Fruit fly (Drosophila melanogaster): ENCODE measurements around the gene CG32485.

The CG32485 gene

dm6 chr3L:3090581-3091345 lies 40.6 kb downstream of the CG32485 start (continued):
- peak in 1 of 3 experiments; percentile 81 for TF ChIP-seq Stat92E (GFP tag; optimal IDR thresholded peaks at IDR 0.05)
- TF ChIP-seq CG10366 (GFP tag; IDR thresholded peaks at IDR 0.05), result peak; percentile 41; the same call in 1 of the 2 replicates
- TF ChIP-seq CG11696 (GFP tag; IDR thresholded peaks at IDR 0.05), result no peak
- no peak for TF ChIP-seq Chrac-16 (GFP tag; optimal IDR thresholded peaks at IDR 0.05)
- no peak for TF ChIP-seq CG12942 (GFP tag; optimal IDR thresholded peaks at IDR 0.05)
- peak; percentile 25; the same call in 1 of the 2 replicates for TF ChIP-seq CG32772 (GFP tag; IDR thresholded peaks at IDR 0.05)
- no peak for TF ChIP-seq fu2 (GFP tag; optimal IDR thresholded peaks at IDR 0.05)
- TF ChIP-seq CG31388 (GFP tag; optimal IDR thresholded peaks at IDR 0.05), result no peak
- no peak for TF ChIP-seq fd102C (GFP tag; optimal IDR thresholded peaks at IDR 0.05)
- no peak for TF ChIP-seq H15 (GFP tag; IDR thresholded peaks at IDR 0.05)
- TF ChIP-seq CG16815 (GFP tag; optimal IDR thresholded peaks at IDR 0.05), result no peak
- no peak for TF ChIP-seq Hr39 (optimal IDR thresholded peaks at IDR 0.05)
- TF ChIP-seq CG17612 (GFP tag; IDR thresholded peaks at IDR 0.05), result no peak
- TF ChIP-seq crol (GFP tag; IDR thresholded peaks at IDR 0.05), result 0 out of 2 replicates have a peak, but pooled peaks have one; percentile 32
- no peak for TF ChIP-seq Optix (GFP tag; IDR thresholded peaks at IDR 0.05)
- TF ChIP-seq br (optimal IDR thresholded peaks at IDR 0.05), result no peak
- no peak for TF ChIP-seq crp (GFP tag; optimal IDR thresholded peaks at IDR 0.05)
- peak; percentile 81 for TF ChIP-seq CG15601 (tag; optimal IDR thresholded peaks at IDR 0.05)
- no peak for TF ChIP-seq Aef1 (GFP tag; IDR thresholded peaks at IDR 0.05)
- TF ChIP-seq Doc3 (GFP tag; IDR thresholded peaks at IDR 0.05; ENCODE audit: partially characterized antibody), result no peak
- no peak for TF ChIP-seq ab (GFP tag; optimal IDR thresholded peaks at IDR 0.05)
- peak; percentile 13 for TF ChIP-seq CG4328 (GFP tag; optimal IDR thresholded peaks at IDR 0.05)
- no peak for TF ChIP-seq Lim3 (GFP tag; IDR thresholded peaks at IDR 0.05)
- no peak for TF ChIP-seq oc (tag; optimal IDR thresholded peaks at IDR 0.05)
- no peak for TF ChIP-seq CG9609 (GFP tag; optimal IDR thresholded peaks at IDR 0.05)
- peak; percentile 29 for TF ChIP-seq CG30403 (GFP tag; optimal IDR thresholded peaks at IDR 0.05)
- TF ChIP-seq CG14441 (GFP tag; IDR thresholded peaks at IDR 0.05), result no peak
- peak; percentile 18 for TF ChIP-seq Sry-δ (GFP tag; optimal IDR thresholded peaks at IDR 0.05)
- no peak for TF ChIP-seq gfzf (GFP tag; optimal IDR thresholded peaks at IDR 0.05)
- peak; percentile 47; the same call in 2 of the 3 replicates for TF ChIP-seq row (GFP tag; IDR thresholded peaks at IDR 0.05)
- peak; percentile 62 for TF ChIP-seq gsb-n (tag; optimal IDR thresholded peaks at IDR 0.05)
- TF ChIP-seq toy (GFP tag; IDR thresholded peaks at IDR 0.05), result no peak
- TF ChIP-seq CG10979 (tag; optimal IDR thresholded peaks at IDR 0.05), result peak; percentile 45
- peak; percentile 32 for TF ChIP-seq Dad (GFP tag; optimal IDR thresholded peaks at IDR 0.05)
- peak; percentile 55; the same call in 1 of the 2 replicates for TF ChIP-seq CG13287 (GFP tag; IDR thresholded peaks at IDR 0.05; ENCODE audit: partially characterized antibody)
- TF ChIP-seq CG12104 (GFP tag; optimal IDR thresholded peaks at IDR 0.05), result no peak
- TF ChIP-seq Opbp (GFP tag; IDR thresholded peaks at IDR 0.05; ENCODE audit: partially characterized antibody), result peak; percentile 67; the same call in 2 of the 3 replicates
- no peak for TF ChIP-seq ssp (GFP tag; IDR thresholded peaks at IDR 0.05)
- no peak for TF ChIP-seq CG9797 (GFP tag; optimal IDR thresholded peaks at IDR 0.05)
- peak; percentile 53 for TF ChIP-seq CG7786 (GFP tag; optimal IDR thresholded peaks at IDR 0.05)
- peak; percentile 81 for TF ChIP-seq D19A (tag; optimal IDR thresholded peaks at IDR 0.05)
- no peak; the same call in 1 of the 2 replicates for TF ChIP-seq MBD-R2 (GFP tag; IDR thresholded peaks at IDR 0.05)
- no peak for TF ChIP-seq CG10321 (GFP tag; IDR thresholded peaks at IDR 0.05)
- TF ChIP-seq Hsf (GFP tag; optimal IDR thresholded peaks at IDR 0.05), result peak; percentile 39
- TF ChIP-seq sima (GFP tag; optimal IDR thresholded peaks at IDR 0.05), result no peak
- TF ChIP-seq Dip3 (GFP tag; optimal IDR thresholded peaks at IDR 0.05), result no peak
- peak; percentile 15 for TF ChIP-seq gro (GFP tag; optimal IDR thresholded peaks at IDR 0.05)
- peak; percentile 28 for TF ChIP-seq tin (GFP tag; optimal IDR thresholded peaks at IDR 0.05)
- no peak for TF ChIP-seq h (optimal IDR thresholded peaks at IDR 0.05)
- no peak for TF ChIP-seq Hr51 (GFP tag; optimal IDR thresholded peaks at IDR 0.05)

Data from whole organism, embryonic.